Fruit fly (Drosophila melanogaster) whole organism, adult: ENCODE data around the gene CG46306.

Experiments
- CG12768 ChIP-seq: fragments of 200-800 bp; sonication (Bioruptor generic); optimal IDR thresholded peaks from 2 replicates; lab custom pipeline; 2017; ENCODE audit warnings: missing biosample characterization, missing genetic modification characterization, mild to moderate bottlenecking, moderate library complexity, missing genetic modification reagents
- CG5204 ChIP-seq: fragments of 200-800 bp; sonication (Bioruptor generic); optimal IDR thresholded peaks from 2 replicates; lab custom pipeline; 2016; ENCODE audit warnings: missing biosample characterization, missing genetic modification characterization
- CG7045 ChIP-seq: fragments of 200-800 bp; sonication (Bioruptor generic); optimal IDR thresholded peaks from 2 replicates; lab custom pipeline; 2017; ENCODE audit warnings: missing biosample characterization, mild to moderate bottlenecking, missing genetic modification characterization
- CG7101 ChIP-seq: fragments of 200-800 bp; sonication (Bioruptor generic); optimal IDR thresholded peaks from 2 replicates; lab custom pipeline; 2018; ENCODE audit warnings: missing biosample characterization, mild to moderate bottlenecking, missing genetic modification characterization, moderate library complexity

DNA sequence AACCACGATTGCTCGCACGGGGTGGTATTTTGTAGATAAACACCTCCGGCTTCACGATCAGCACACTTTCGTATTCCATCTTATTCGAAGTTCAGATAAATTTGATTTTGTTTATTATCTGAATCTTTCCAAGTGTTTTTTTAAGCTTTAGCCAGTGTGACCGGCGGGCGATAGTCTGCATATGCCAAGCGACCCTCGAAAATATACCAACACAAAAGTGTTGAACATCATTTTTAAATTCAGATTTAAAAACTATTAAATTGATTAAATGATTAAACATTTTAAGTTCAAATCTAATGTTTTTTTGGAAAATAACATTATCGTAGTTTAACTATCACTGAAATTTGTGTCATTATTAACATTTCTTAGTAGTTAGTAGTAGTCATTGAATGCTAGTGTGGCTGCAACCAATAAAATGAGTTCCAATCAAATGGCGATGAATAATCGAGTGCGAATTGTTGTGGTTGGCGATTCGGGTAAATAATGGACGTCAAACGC is 34.7 kb downstream of the CG46306 start, which contains the start of the genes CG9132 and CG4789:
- TF ChIP-seq CG12768 (GFP tag; lab: Kevin White, UChicago) (no peak), CG5204 (no peak), CG7045 (GFP tag; lab: Kevin White, UChicago) (no peak), CG7101 (tag; lab: Kevin White, UChicago) (no peak)
